Worm (Caenorhabditis elegans) whole organism, mixed stage, embryonic: ENCODE results near the gene ttr-22.

ENCODE experiments used
- ceh-39 ChIP-seq: fragments of 150-350 bp; optimal IDR thresholded peaks from 2 replicates; lab custom pipeline; 2014; ENCODE audit warnings: missing biosample characterization, missing genetic modification characterization
- pha-4 ChIP-seq: fragments of 150-350 bp; optimal IDR thresholded peaks from 2 replicates; lab custom pipeline; 2018; ENCODE audit warnings: missing biosample characterization, missing genetic modification reagents, missing genetic modification characterization
- unc-39 ChIP-seq: fragments of 150-350 bp; optimal IDR thresholded peaks from 2 replicates; lab custom pipeline; 2014; ENCODE audit warnings: missing biosample characterization, missing genetic modification characterization

DNA sequence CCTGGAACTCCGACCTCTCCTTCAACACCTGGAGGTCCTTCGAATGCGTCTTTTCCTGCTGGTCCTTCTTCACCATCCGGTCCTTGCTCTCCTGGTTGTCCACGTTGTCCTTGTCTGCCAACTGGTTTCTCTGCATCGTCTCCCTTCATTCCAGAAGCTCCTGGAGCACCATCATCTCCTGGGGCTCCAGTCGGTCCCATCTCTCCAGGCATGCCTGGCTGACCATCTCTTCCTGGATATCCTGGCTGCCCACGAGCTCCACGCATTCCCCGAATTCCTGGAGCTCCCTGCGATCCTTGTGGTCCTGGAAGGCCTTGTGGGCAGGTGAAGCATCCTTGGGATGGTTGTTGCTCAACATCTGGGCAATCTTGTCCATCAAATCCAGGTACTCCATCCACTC is 43.5 kb upstream of the ttr-22 start:
- TF ChIP-seq ceh-39 (tag; lab: Kevin White, UChicago): no peak
- no peak for TF ChIP-seq pha-4
- no peak for TF ChIP-seq unc-39 (tag; lab: Kevin White, UChicago)
